Fruit fly (Drosophila melanogaster) whole organism, pupa: ENCODE data around the gene NijB.

ENCODE experiments used
- CG12605 ChIP-seq: fragments of 200-800 bp; sonication (Bioruptor generic); IDR thresholded peaks from 2 replicates; pipeline ENCODE4 v1.3.6; 2022; ENCODE audit warnings: missing biosample characterization, missing genetic modification characterization
- CG13204 ChIP-seq: fragments of 200-800 bp; sonication (Bioruptor generic); optimal IDR thresholded peaks from 2 replicates; lab custom pipeline; 2018; ENCODE audit warnings: missing biosample characterization, mild to moderate bottlenecking, missing genetic modification characterization, moderate library complexity
- CG15710 ChIP-seq: fragments of 200-800 bp; sonication (Bioruptor generic); optimal IDR thresholded peaks from 2 replicates; lab custom pipeline; 2018; ENCODE audit warnings: missing biosample characterization, mild to moderate bottlenecking, missing genetic modification characterization, moderate library complexity
- CG8301 ChIP-seq: fragments of 200-800 bp; sonication (Bioruptor generic); optimal IDR thresholded peaks from 2 replicates; lab custom pipeline; 2018; ENCODE audit warnings: missing biosample characterization, mild to moderate bottlenecking, missing genetic modification characterization
- D1 ChIP-seq: fragments of 200-800 bp; sonication (Bioruptor generic); optimal IDR thresholded peaks from 2 replicates; lab custom pipeline; 2018; ENCODE audit warnings: missing biosample characterization, mild to moderate bottlenecking, missing genetic modification characterization, moderate library complexity
- EcR ChIP-seq: fragments of 200-800 bp; sonication (Bioruptor generic); optimal IDR thresholded peaks from 3 replicates; lab custom pipeline; 2019; ENCODE audit warnings: missing biosample characterization, missing genetic modification characterization, mild to moderate bottlenecking, moderate library complexity, missing genetic modification reagents
- Ets98B ChIP-seq: fragments of 200-800 bp; sonication (Bioruptor generic); IDR thresholded peaks from 2 replicates; pipeline ENCODE4 v1.3.6; 2022; ENCODE audit warnings: missing biosample characterization, missing genetic modification characterization
- Pif1B ChIP-seq: fragments of 200-800 bp; sonication (Bioruptor generic); optimal IDR thresholded peaks from 3 replicates; lab custom pipeline; 2016; ENCODE audit warnings: missing biosample characterization, missing genetic modification characterization
- fd96Ca ChIP-seq: fragments of 200-800 bp; sonication (Bioruptor generic); IDR thresholded peaks from 3 replicates; pipeline ENCODE4 v1.3.6; 2022; ENCODE audit warnings: missing biosample characterization, missing genetic modification characterization
- gl ChIP-seq: fragments of 200-800 bp; sonication (Bioruptor generic); optimal IDR thresholded peaks from 2 replicates; lab custom pipeline; 2018; ENCODE audit warnings: missing biosample characterization, mild to moderate bottlenecking, missing genetic modification characterization

- TF ChIP-seq CG8301 (tag; lab: Kevin White, UChicago) (no peak), CG15710 (no peak), Pif1B (GFP tag; lab: Kevin White, UChicago) (no peak), fd96Ca (no peak), CG13204 (GFP tag; lab: Kevin White, UChicago) (no peak), Ets98B (GFP tag; lab: Robert Waterston, UW) (no peak), EcR (GFP tag; lab: Kevin White, UChicago) (no peak), CG12605 (GFP tag; lab: Robert Waterston, UW) (no peak), D1 (tag; lab: Kevin White, UChicago) (no peak), gl (no peak)
Measured at dm6 chr3L:18901411-18901810, 9.2 kb downstream of the NijB start, which contains the start of the genes arx and CG6843.
